Worm (Caenorhabditis elegans) whole organism, L4 larva: Measurements from ENCODE around the gene F41H8.2.

ENCODE experiments used
- Y75B8A.6 ChIP-seq: fragments of 200-800 bp; sonication (Bioruptor generic); IDR thresholded peaks from 2 replicates; pipeline ENCODE4 v1.3.6; 2022; ENCODE audit warnings: missing genetic modification reagents, missing genetic modification characterization, missing compliant biosample characterization
- ama-1 ChIP-seq: fragments of 150-350 bp; optimal IDR thresholded peaks from 2 replicates; lab custom pipeline; 2014; ENCODE audit warnings: inconsistent platforms, mixed read lengths
- ceh-82 ChIP-seq: sonication (generic microtip); optimal IDR thresholded peaks from 2 replicates; lab custom pipeline; 2017; ENCODE audit warnings: missing biosample characterization, missing genetic modification characterization
- gei-8 ChIP-seq: fragments of 200-800 bp; sonication (Bioruptor generic); optimal IDR thresholded peaks from 2 replicates; lab custom pipeline; 2018; ENCODE audit warnings: mild to moderate bottlenecking, missing genetic modification characterization, missing compliant biosample characterization
- mdl-1 ChIP-seq, 2 experiments: fragments of 150-350 bp in 1 of 2; sonication (generic microtip) in 1 of 2; optimal IDR thresholded peaks; 2 replicates each; lab custom pipeline; 2014 to 2017; ENCODE audit warnings: missing biosample characterization in 2 of 2, missing genetic modification characterization in 2 of 2
- nhr-111 ChIP-seq: fragments of 200-800 bp; sonication (Bioruptor generic); optimal IDR thresholded peaks from 2 replicates; lab custom pipeline; 2018; ENCODE audit warnings: mild to moderate bottlenecking, missing genetic modification characterization, missing compliant biosample characterization
- nhr-28 ChIP-seq: fragments of 150-350 bp; optimal IDR thresholded peaks from 2 replicates; lab custom pipeline; 2014; ENCODE audit warnings: missing biosample characterization, missing genetic modification characterization

DNA sequence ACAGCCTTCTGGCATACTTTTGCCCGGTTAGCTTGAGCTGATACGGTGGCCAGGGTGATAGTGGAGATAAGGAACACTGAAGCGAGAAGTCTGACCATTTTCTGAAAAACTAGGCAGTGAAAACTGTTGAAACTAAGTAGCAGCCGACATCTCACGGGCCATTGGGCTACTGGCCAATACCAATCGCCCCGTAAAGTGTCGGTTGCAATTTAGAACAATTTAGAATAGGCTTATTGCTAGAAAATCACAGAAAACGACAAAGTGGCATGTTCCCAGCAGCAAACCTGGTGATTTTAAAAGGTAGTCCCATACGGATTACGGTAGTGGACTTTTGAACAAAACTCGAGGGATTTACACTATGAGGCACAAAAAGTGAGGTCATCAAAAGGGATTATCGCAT, 44.8 kb downstream of the F41H8.2 start, which contains the start of gene T02B11.4:
- TF ChIP-seq nhr-111 (GFP tag; lab: Kevin White, UChicago) (no peak), Y75B8A.6 (GFP tag; lab: Robert Waterston, UW) (no peak), gei-8 (GFP tag; lab: Kevin White, UChicago) (no peak), nhr-28 (tag; lab: Kevin White, UChicago) (no peak), ama-1 (lab: Kevin White, UChicago) (no peak), mdl-1 (tag; optimal IDR thresholded peaks at IDR 0.05; lab: Kevin White, UChicago) (no peak), ceh-82 (tag; lab: Kevin White, UChicago) (no peak)
